Worm (Caenorhabditis elegans) whole organism, young adult: ENCODE measurements around the gene dhs-8.

ENCODE experiments used
- B0035.1 ChIP-seq: sonication (generic microtip); optimal IDR thresholded peaks from 2 replicates; lab custom pipeline; 2016; ENCODE audit warnings: missing genetic modification characterization, mild to moderate bottlenecking, missing compliant biosample characterization, missing genotype, missing genetic modification reagents
- F10E7.11 ChIP-seq: sonication (generic microtip); optimal IDR thresholded peaks from 2 replicates; lab custom pipeline; 2017; ENCODE audit warnings: mild to moderate bottlenecking, missing genetic modification characterization, moderate library complexity, missing compliant biosample characterization
- tlf-1 ChIP-seq: fragments of 200-800 bp; sonication (Bioruptor generic); optimal IDR thresholded peaks from 2 replicates; lab custom pipeline; 2018; ENCODE audit warnings: mild to moderate bottlenecking, missing genetic modification characterization, missing compliant biosample characterization
- ztf-3 ChIP-seq: fragments of 200-800 bp; sonication (Bioruptor generic); optimal IDR thresholded peaks from 2 replicates; lab custom pipeline; 2018; ENCODE audit warnings: mild to moderate bottlenecking, missing genetic modification characterization, missing compliant biosample characterization

ce11 chrII:14494414-14494463, 3.6 kb upstream of the dhs-8 start, which contains the start of gene cysl-2:
- TF ChIP-seq F10E7.11 (tag; lab: Kevin White, UChicago) (no peak), ztf-3 (GFP tag; lab: Kevin White, UChicago) (no peak), tlf-1 (GFP tag; lab: Kevin White, UChicago) (no peak), B0035.1 (tag; lab: Kevin White, UChicago) (no peak)
